Worm (Caenorhabditis elegans): ENCODE results near the gene ceh-33.

DNA sequence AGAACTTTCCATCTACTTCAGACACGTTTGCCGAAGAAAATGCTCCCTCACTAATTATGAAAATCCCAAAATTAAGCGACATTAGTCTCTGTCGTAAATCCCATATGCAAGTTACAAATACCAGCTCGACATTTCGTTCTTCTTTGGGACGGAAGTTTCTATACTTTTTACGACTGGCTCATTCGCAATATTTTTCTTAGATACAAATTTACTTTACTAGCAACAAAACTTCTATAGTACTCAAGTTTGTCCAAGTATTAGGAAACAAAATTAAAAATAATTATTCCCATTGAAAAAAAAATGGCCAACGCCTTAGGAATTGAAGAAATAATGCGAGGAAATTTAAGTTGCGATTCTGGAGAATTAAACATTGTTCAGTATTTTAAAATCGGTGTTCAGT, 6.5 kb upstream of the ceh-33 start, which contains the start of gene srg-26:
- TF ChIP-seq Y53G8AR.9 (GFP tag; conservative IDR thresholded peaks at IDR 0.05): no peak
- no peak for TF ChIP-seq athp-1 (tag; optimal IDR thresholded peaks at IDR 0.05)
- TF ChIP-seq ama-1 (optimal IDR thresholded peaks at IDR 0.05): no peak
- TF ChIP-seq ama-1 (GFP tag; optimal IDR thresholded peaks at IDR 0.05): no peak
